Fruit fly (Drosophila melanogaster): Measurements from ENCODE around the gene CG43391.
A peak's percentile ranks its signal among the peaks of the same experiment; 100 is the strongest.

The CG43391 gene

dm6 chr3L:11542948-11543347 is 37.9 kb downstream of the CG43391 start (continued):
- TF ChIP-seq CHES-1-like (GFP tag; optimal IDR thresholded peaks at IDR 0.05), result no peak
- no peak for TF ChIP-seq crp (GFP tag; optimal IDR thresholded peaks at IDR 0.05)
- TF ChIP-seq zf30C (GFP tag; optimal IDR thresholded peaks at IDR 0.05), result no peak
- no peak for TF ChIP-seq CG7839 (tag; optimal IDR thresholded peaks at IDR 0.05)
- no peak for TF ChIP-seq CG18599 (GFP tag; optimal IDR thresholded peaks at IDR 0.05)
- no peak for TF ChIP-seq insv (GFP tag; optimal IDR thresholded peaks at IDR 0.05)
- no peak for TF ChIP-seq trh (GFP tag; optimal IDR thresholded peaks at IDR 0.05)
- TF ChIP-seq CG5953 (GFP tag; IDR thresholded peaks at IDR 0.05), result no peak
- no peak for TF ChIP-seq seq (GFP tag; IDR thresholded peaks at IDR 0.05)
- no peak for TF ChIP-seq unc-4 (GFP tag; IDR thresholded peaks at IDR 0.05; ENCODE audit: partially characterized antibody)
- TF ChIP-seq Meics (GFP tag; optimal IDR thresholded peaks at IDR 0.05), result peak; percentile 3
- TF ChIP-seq dysf (GFP tag; IDR thresholded peaks at IDR 0.05), result peak; percentile 37; the same call in 1 of the 3 replicates
- no peak for TF ChIP-seq Tbp (GFP tag; optimal IDR thresholded peaks at IDR 0.05)
- no peak for TF ChIP-seq dimm (GFP tag; IDR thresholded peaks at IDR 0.05)
- TF ChIP-seq unpg (GFP tag; optimal IDR thresholded peaks at IDR 0.05), result no peak
- no peak for TF ChIP-seq Atf3 (GFP tag; optimal IDR thresholded peaks at IDR 0.05)
- no peak for TF ChIP-seq tna (GFP tag; IDR thresholded peaks at IDR 0.05; ENCODE audit: partially characterized antibody)
- TF ChIP-seq CG12942 (GFP tag; optimal IDR thresholded peaks at IDR 0.05), result no peak
- TF ChIP-seq CG2120 (GFP tag; optimal IDR thresholded peaks at IDR 0.05), result peak; percentile 26
- TF ChIP-seq CG18619 (GFP tag; optimal IDR thresholded peaks at IDR 0.05), result no peak
- no peak for TF ChIP-seq tup (GFP tag; optimal IDR thresholded peaks at IDR 0.05)
- no peak for TF ChIP-seq Dip3 (GFP tag; optimal IDR thresholded peaks at IDR 0.05)
- no peak for TF ChIP-seq CG12104 (GFP tag; optimal IDR thresholded peaks at IDR 0.05)
- TF ChIP-seq salm (tag; optimal IDR thresholded peaks at IDR 0.05), result no peak
- TF ChIP-seq nerfin-2 (GFP tag; IDR thresholded peaks at IDR 0.05; ENCODE audit: partially characterized antibody), result no peak
- no peak for TF ChIP-seq Adf1 (GFP tag; IDR thresholded peaks at IDR 0.05)
- no peak for TF ChIP-seq ara (GFP tag; IDR thresholded peaks at IDR 0.05)
- TF ChIP-seq CG11695 (GFP tag; IDR thresholded peaks at IDR 0.05), result no peak

- TF ChIP-seq CG7745 (tag; optimal IDR thresholded peaks at IDR 0.05) (no peak), Dfd (GFP tag; optimal IDR thresholded peaks at IDR 0.05) (peak in 1 of 2 experiments; percentile 49)
These were observed 38.4 kb downstream of the CG43391 start for dm6 chr3L:11542437-11542836.

- no peak for TF ChIP-seq CG31388 (GFP tag; optimal IDR thresholded peaks at IDR 0.05)
- no peak for TF ChIP-seq run (tag; optimal IDR thresholded peaks at IDR 0.05)
- no peak for TF ChIP-seq CG7928 (GFP tag; optimal IDR thresholded peaks at IDR 0.05)
- TF ChIP-seq Drgx (GFP tag; IDR thresholded peaks at IDR 0.05), result no peak
- TF ChIP-seq Lpt (GFP tag; optimal IDR thresholded peaks at IDR 0.05), result no peak
- no peak for TF ChIP-seq repo (GFP tag; optimal IDR thresholded peaks at IDR 0.05)
- no peak for TF ChIP-seq Ptx1 (GFP tag; IDR thresholded peaks at IDR 0.05)
- peak; percentile 26 for TF ChIP-seq Max (GFP tag; optimal IDR thresholded peaks at IDR 0.05)
- TF ChIP-seq bbx (GFP tag; IDR thresholded peaks at IDR 0.05; ENCODE audit: partially characterized antibody), result no peak
- no peak for TF ChIP-seq CG1792 (GFP tag; optimal IDR thresholded peaks at IDR 0.05)
- no peak for TF ChIP-seq Xbp1 (GFP tag; optimal IDR thresholded peaks at IDR 0.05)
- no peak for TF ChIP-seq Ssrp (tag; optimal IDR thresholded peaks at IDR 0.05)
- TF ChIP-seq CG2202 (tag; optimal IDR thresholded peaks at IDR 0.05), result peak; percentile 72
- peak; percentile 7 for TF ChIP-seq gcm (GFP tag; optimal IDR thresholded peaks at IDR 0.05)
- TF ChIP-seq oc (tag; optimal IDR thresholded peaks at IDR 0.05), result no peak
- peak; percentile 45 for TF ChIP-seq Blimp-1 (GFP tag; optimal IDR thresholded peaks at IDR 0.05)
- no peak for TF ChIP-seq rib (GFP tag; IDR thresholded peaks at IDR 0.05)
- no peak for TF ChIP-seq CG14860 (GFP tag; IDR thresholded peaks at IDR 0.05; ENCODE audit: partially characterized antibody)
- peak; percentile 42 for TF ChIP-seq CG18599 (GFP tag; optimal IDR thresholded peaks at IDR 0.05)
- peak; percentile 6 for TF ChIP-seq CG11398 (GFP tag; optimal IDR thresholded peaks at IDR 0.05)
- TF ChIP-seq CG1529 (GFP tag; optimal IDR thresholded peaks at IDR 0.05), result peak; percentile 37
- TF ChIP-seq inv (GFP tag; IDR thresholded peaks at IDR 0.05; ENCODE audit: partially characterized antibody), result no peak
These were observed 40.5 kb downstream of the CG43391 start for dm6 chr3L:11540330-11540702.
